Worm (Caenorhabditis elegans) whole organism, L2 larva: ENCODE results near the gene C14A11.9.

Experiments
- C34F6.9 ChIP-seq: fragments of 150-350 bp; optimal IDR thresholded peaks from 2 replicates; lab custom pipeline; 2014; ENCODE audit warnings: missing biosample characterization, missing genetic modification characterization
- F13H6.1 ChIP-seq: sonication (generic microtip); optimal IDR thresholded peaks from 2 replicates; lab custom pipeline; 2016; ENCODE audit warnings: missing genetic modification characterization, missing compliant biosample characterization
- R02D3.7 ChIP-seq: fragments of 150-350 bp; optimal IDR thresholded peaks from 2 replicates; lab custom pipeline; 2014; ENCODE audit warnings: missing biosample characterization, missing genetic modification characterization
- Y55F3AM.14 ChIP-seq: fragments of 200-800 bp; sonication (Bioruptor generic); optimal IDR thresholded peaks from 2 replicates; lab custom pipeline; 2018; ENCODE audit warnings: mild to moderate bottlenecking, missing genetic modification characterization, missing compliant biosample characterization
- ZK546.5 ChIP-seq: sonication (generic microtip); optimal IDR thresholded peaks from 2 replicates; lab custom pipeline; 2017; ENCODE audit warnings: missing biosample characterization, missing genetic modification characterization
- alr-1 ChIP-seq: fragments of 150-350 bp; optimal IDR thresholded peaks from 2 replicates; lab custom pipeline; 2014; ENCODE audit warnings: missing biosample characterization, missing genetic modification characterization
- ama-1 ChIP-seq: fragments of 150-350 bp; optimal IDR thresholded peaks from 2 replicates; lab custom pipeline; 2018; ENCODE audit warnings: inconsistent platforms
- blmp-1 ChIP-seq: sonication (generic microtip); optimal IDR thresholded peaks from 2 replicates; lab custom pipeline; 2017; ENCODE audit warnings: missing genetic modification characterization, mild to moderate bottlenecking, missing compliant biosample characterization, antibody characterized with exemption, moderate library complexity; ENCODE audit not compliant: insufficient read depth
- ceh-16 ChIP-seq: fragments of 150-350 bp; optimal IDR thresholded peaks from 2 replicates; lab custom pipeline; 2014; ENCODE audit warnings: missing biosample characterization, missing genetic modification characterization
- ceh-82 ChIP-seq: fragments of 150-350 bp; optimal IDR thresholded peaks from 2 replicates; lab custom pipeline; 2014; ENCODE audit warnings: missing biosample characterization, missing genetic modification characterization
- crh-2 ChIP-seq: sonication (generic microtip); optimal IDR thresholded peaks from 2 replicates; lab custom pipeline; 2017; ENCODE audit warnings: missing biosample characterization, missing genetic modification characterization
- dmd-4 ChIP-seq: sonication (generic microtip); optimal IDR thresholded peaks from 2 replicates; lab custom pipeline; 2017; ENCODE audit warnings: missing biosample characterization, missing genetic modification characterization
- egl-27 ChIP-seq: sonication (generic microtip); optimal IDR thresholded peaks from 3 replicates; lab custom pipeline; 2017; ENCODE audit warnings: missing biosample characterization, missing genetic modification reagents, missing genetic modification characterization
- elt-1 ChIP-seq: fragments of 150-350 bp; optimal IDR thresholded peaks from 2 replicates; lab custom pipeline; 2014; ENCODE audit warnings: missing biosample characterization, missing genetic modification characterization
- elt-3 ChIP-seq: sonication (generic microtip); optimal IDR thresholded peaks from 2 replicates; lab custom pipeline; 2017; ENCODE audit warnings: missing biosample characterization, missing genetic modification characterization
- fos-1 ChIP-seq: fragments of 150-350 bp; optimal IDR thresholded peaks from 2 replicates; lab custom pipeline; 2014; ENCODE audit warnings: missing biosample characterization, missing genetic modification characterization
- gmeb-1 ChIP-seq: fragments of 150-350 bp; optimal IDR thresholded peaks from 2 replicates; lab custom pipeline; 2014; ENCODE audit warnings: missing biosample characterization, missing genetic modification characterization
- lin-11 ChIP-seq: fragments of 150-350 bp; sonication (generic microtip); optimal IDR thresholded peaks from 2 replicates; lab custom pipeline; 2014; ENCODE audit warnings: missing biosample characterization, missing genetic modification characterization, inconsistent platforms, mixed read lengths
- lin-13 ChIP-seq: fragments of 150-350 bp; optimal IDR thresholded peaks from 2 replicates; lab custom pipeline; 2014; ENCODE audit warnings: missing biosample characterization, missing genetic modification reagents, missing genetic modification characterization
- lin-39 ChIP-seq: fragments of 150-350 bp; optimal IDR thresholded peaks from 2 replicates; lab custom pipeline; 2014; ENCODE audit warnings: missing biosample characterization, missing genetic modification reagents, missing genetic modification characterization
- lsy-2 ChIP-seq, 2 experiments: fragments of 150-350 bp in 1 of 2; sonication (generic microtip) in 1 of 2; optimal IDR thresholded peaks; 2 replicates each; lab custom pipeline; 2014 to 2017; ENCODE audit warnings: missing biosample characterization in 2 of 2, missing genetic modification characterization in 2 of 2
- mab-5 ChIP-seq: fragments of 150-350 bp; optimal IDR thresholded peaks from 2 replicates; lab custom pipeline; 2014; ENCODE audit warnings: missing biosample characterization, missing genetic modification characterization
- mbf-1 ChIP-seq: sonication (generic microtip); optimal IDR thresholded peaks from 2 replicates; lab custom pipeline; 2017; ENCODE audit warnings: missing biosample characterization, missing genetic modification characterization
- mdl-1 ChIP-seq, 2 experiments: fragments of 150-350 bp in 1 of 2; sonication (generic microtip) in 1 of 2; optimal IDR thresholded peaks; 2 replicates each; lab custom pipeline; 2017; ENCODE audit warnings: missing biosample characterization in 2 of 2, missing genetic modification characterization in 2 of 2
- nhr-10 ChIP-seq: sonication (generic microtip); optimal IDR thresholded peaks from 2 replicates; lab custom pipeline; 2017; ENCODE audit warnings: missing biosample characterization, missing genetic modification characterization
- nhr-11 ChIP-seq: fragments of 150-350 bp; optimal IDR thresholded peaks from 2 replicates; lab custom pipeline; 2014; ENCODE audit warnings: missing biosample characterization, missing genetic modification characterization
- nhr-12 ChIP-seq: fragments of 150-350 bp; optimal IDR thresholded peaks from 2 replicates; lab custom pipeline; 2014; ENCODE audit warnings: missing biosample characterization, missing genetic modification characterization
- nhr-129 ChIP-seq: fragments of 150-350 bp; optimal IDR thresholded peaks from 2 replicates; lab custom pipeline; 2014; ENCODE audit warnings: missing biosample characterization, missing genetic modification characterization
- nhr-23 ChIP-seq: fragments of 150-350 bp; optimal IDR thresholded peaks from 2 replicates; lab custom pipeline; 2014; ENCODE audit warnings: missing biosample characterization, missing genetic modification reagents, missing genetic modification characterization
- nhr-25 ChIP-seq: fragments of 150-350 bp; sonication (generic microtip); optimal IDR thresholded peaks from 3 replicates; lab custom pipeline; 2014; ENCODE audit warnings: missing biosample characterization, missing genetic modification characterization
- nhr-6 ChIP-seq: fragments of 150-350 bp; optimal IDR thresholded peaks from 2 replicates; lab custom pipeline; 2014; ENCODE audit warnings: missing biosample characterization, missing genetic modification characterization
- nhr-77 ChIP-seq: fragments of 150-350 bp; optimal IDR thresholded peaks from 2 replicates; lab custom pipeline; 2014; ENCODE audit warnings: missing biosample characterization, missing genetic modification characterization
- peb-1 ChIP-seq: fragments of 150-350 bp; optimal IDR thresholded peaks from 2 replicates; lab custom pipeline; 2014; ENCODE audit warnings: missing biosample characterization, missing genetic modification characterization
- sem-4 ChIP-seq: fragments of 150-350 bp; optimal IDR thresholded peaks from 2 replicates; lab custom pipeline; 2014; ENCODE audit warnings: missing biosample characterization, missing genetic modification reagents, missing genetic modification characterization
- skn-1 ChIP-seq: sonication (generic microtip); optimal IDR thresholded peaks from 2 replicates; lab custom pipeline; 2017; ENCODE audit warnings: missing biosample characterization, missing genetic modification characterization
- sma-3 ChIP-seq: sonication (generic microtip); optimal IDR thresholded peaks from 2 replicates; lab custom pipeline; 2016; ENCODE audit warnings: missing genetic modification reagents, missing genetic modification characterization, missing compliant biosample characterization
- sma-9 ChIP-seq, 2 experiments: fragments of 150-350 bp in 1 of 2; sonication (generic microtip) in 1 of 2; optimal IDR thresholded peaks; 2 replicates each; lab custom pipeline; 2014 to 2016; ENCODE audit warnings: missing genetic modification characterization in 2 of 2, mild to moderate bottlenecking in 1 of 2, missing biosample characterization in 1 of 2, missing compliant biosample characterization in 1 of 2, missing genetic modification reagents in 1 of 2, moderate library complexity in 1 of 2
- snpc-4 ChIP-seq: fragments of 150-350 bp; optimal IDR thresholded peaks from 2 replicates; lab custom pipeline; 2014; ENCODE audit warnings: missing biosample characterization, missing genetic modification characterization
- unc-39 ChIP-seq: fragments of 150-350 bp; optimal IDR thresholded peaks from 2 replicates; lab custom pipeline; 2014; ENCODE audit warnings: missing biosample characterization, missing genetic modification characterization
- unc-55 ChIP-seq: fragments of 150-350 bp; sonication (generic microtip); optimal IDR thresholded peaks from 3 replicates; lab custom pipeline; 2014; ENCODE audit warnings: missing biosample characterization, missing genetic modification reagents, missing genetic modification characterization
- unc-62 ChIP-seq: fragments of 150-350 bp; optimal IDR thresholded peaks from 2 replicates; lab custom pipeline; 2014; ENCODE audit warnings: missing biosample characterization, missing genetic modification reagents, missing genetic modification characterization
- zag-1 ChIP-seq: fragments of 150-350 bp; optimal IDR thresholded peaks from 2 replicates; lab custom pipeline; 2014; ENCODE audit warnings: missing biosample characterization, missing genetic modification characterization
- ztf-1 ChIP-seq: fragments of 200-800 bp; sonication (Bioruptor generic); conservative IDR thresholded peaks from 2 replicates; pipeline ENCODE4 v1.3.6; 2022; ENCODE audit warnings: missing genetic modification characterization, missing compliant biosample characterization
- ztf-11 ChIP-seq: sonication (generic microtip); optimal IDR thresholded peaks from 2 replicates; lab custom pipeline; 2017; ENCODE audit warnings: missing biosample characterization, missing genetic modification characterization
- ztf-4 ChIP-seq: fragments of 150-350 bp; optimal IDR thresholded peaks from 2 replicates; lab custom pipeline; 2014; ENCODE audit warnings: missing biosample characterization, missing genetic modification characterization

The C14A11.9 gene

DNA sequence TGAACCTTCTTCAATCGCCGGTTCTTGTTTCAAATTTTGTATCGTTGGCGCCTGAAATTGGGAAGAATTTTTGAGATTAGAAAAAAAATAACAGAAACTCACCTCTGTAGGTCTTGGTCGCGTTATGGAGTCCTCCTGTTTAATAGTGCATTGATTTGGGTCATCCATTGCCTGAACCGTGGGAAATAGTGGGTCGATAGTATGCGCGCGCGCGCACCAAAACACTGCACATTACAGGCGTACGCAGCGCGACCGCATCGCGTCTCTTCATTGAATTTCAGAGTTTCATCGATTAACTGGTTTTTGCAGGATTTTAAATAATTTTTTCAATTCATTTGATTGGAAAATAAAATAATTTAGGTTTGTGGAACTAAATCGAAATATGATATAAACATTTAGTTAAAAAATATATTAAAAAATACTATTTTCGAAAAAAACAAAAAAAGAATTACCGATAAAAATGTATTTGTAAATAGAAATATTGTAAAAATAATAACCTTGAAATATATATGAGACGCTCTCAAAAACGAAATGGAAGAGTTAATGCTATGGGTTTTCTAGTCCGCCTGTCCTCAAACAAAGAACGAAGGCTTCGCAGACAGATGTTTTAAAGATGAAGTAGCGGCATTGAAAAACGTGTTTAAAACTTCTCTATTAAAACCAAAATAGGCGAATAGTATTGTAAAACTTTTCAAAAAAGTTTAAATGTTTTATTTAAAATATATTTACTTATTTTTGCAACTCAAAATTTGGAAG is 47.8 kb upstream of the C14A11.9 start, which contains the start of gene tra-4:
Gene tra-4 (minus strand): TSS at position 534 of the 756 bp plus-strand sequence.
- no peak for TF ChIP-seq ama-1 (lab: Kevin White, UChicago)
- peak; percentile 80 for TF ChIP-seq nhr-25 (tag; lab: Kevin White, UChicago)
- peak; percentile 51 for TF ChIP-seq unc-55
- no peak for TF ChIP-seq fos-1 (tag; lab: Kevin White, UChicago)
- peak in 1 of 2 experiments; percentile 26 for TF ChIP-seq lsy-2 (tag; optimal IDR thresholded peaks at IDR 0.05; lab: Kevin White, UChicago)
- TF ChIP-seq lin-13 (GFP tag; lab: Kevin White, UChicago), result peak; percentile 36
- peak; percentile 44 for TF ChIP-seq sma-9 (GFP tag; optimal IDR thresholded peaks at IDR 0.05; lab: Kevin White, UChicago)
- TF ChIP-seq sma-9 (tag; optimal IDR thresholded peaks at IDR 0.05; lab: Kevin White, UChicago), result no peak
- peak; percentile 15 for TF ChIP-seq C34F6.9 (tag; lab: Kevin White, UChicago)
- no peak for TF ChIP-seq unc-62 (GFP tag; lab: Kevin White, UChicago)
- TF ChIP-seq snpc-4, result no peak
- no peak for TF ChIP-seq R02D3.7

DNA sequence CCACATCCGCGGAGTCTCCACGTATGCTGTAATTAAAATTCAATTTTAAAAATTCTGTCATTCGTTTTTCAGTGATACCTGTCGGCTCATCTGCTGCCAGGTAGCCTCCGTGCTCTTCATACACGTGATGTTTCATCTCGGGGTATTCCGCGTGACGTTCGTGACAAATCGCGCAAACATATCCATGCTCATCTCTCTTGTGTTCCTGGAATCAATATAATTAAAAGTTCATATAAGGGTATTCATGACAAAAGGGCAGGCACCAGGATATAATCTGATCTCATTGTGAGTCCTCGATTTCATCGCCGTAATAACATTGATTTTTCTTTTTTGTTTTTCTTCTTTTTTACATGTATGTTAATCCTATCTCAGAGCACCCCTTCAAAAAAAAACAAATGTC is 44.5 kb upstream of the C14A11.9 start:
- TF ChIP-seq mbf-1 (tag; lab: Kevin White, UChicago) (no peak), nhr-10 (no peak), lsy-2 (tag; optimal IDR thresholded peaks at IDR 0.05; lab: Kevin White, UChicago) (peak in 1 of 2 experiments; percentile 0)

DNA sequence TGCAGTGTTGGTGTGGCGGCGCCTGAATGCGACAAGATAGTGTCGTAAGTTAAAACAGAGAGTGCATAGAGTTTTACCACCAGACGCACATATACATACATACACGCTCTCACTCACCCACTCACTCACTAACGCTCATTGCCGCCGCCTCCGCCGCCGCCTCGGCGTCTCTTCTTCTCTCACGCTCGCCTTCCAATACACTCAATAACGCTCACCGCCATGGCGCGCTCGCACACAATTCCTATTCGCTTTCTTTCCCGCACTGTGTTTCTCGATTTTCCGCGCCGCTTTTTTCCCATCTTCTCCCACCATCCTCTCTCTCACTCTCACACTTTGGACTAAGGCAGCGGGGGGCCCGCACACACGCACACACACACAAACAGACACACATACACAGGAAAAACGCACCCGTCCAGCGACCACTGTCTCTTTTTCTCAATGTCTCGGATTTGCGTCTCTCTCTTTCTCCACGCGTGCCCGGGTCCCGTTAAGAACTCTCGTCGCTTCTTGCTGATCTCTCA is 43.0 kb upstream of the C14A11.9 start, which contains the start of gene kin-29:
Gene kin-29 (minus strand): TSS at position 51 of the 521 bp plus-strand sequence.
- TF ChIP-seq gmeb-1 (tag; lab: Kevin White, UChicago) (peak; percentile 48), lin-39 (tag; lab: Kevin White, UChicago) (no peak), F13H6.1 (peak; percentile 97), nhr-25 (tag; lab: Kevin White, UChicago) (peak; percentile 70), lin-13 (GFP tag; lab: Kevin White, UChicago) (peak; percentile 81), elt-1 (tag; lab: Kevin White, UChicago) (no peak), zag-1 (peak; percentile 73), nhr-129 (tag; lab: Kevin White, UChicago) (peak; percentile 93), ztf-4 (tag; lab: Kevin White, UChicago) (peak; percentile 26), peb-1 (tag; lab: Kevin White, UChicago) (no peak), R02D3.7 (no peak), blmp-1 (peak; percentile 73), unc-62 (GFP tag; lab: Kevin White, UChicago) (no peak), fos-1 (tag; lab: Kevin White, UChicago) (peak; percentile 82), sma-9 (GFP tag; optimal IDR thresholded peaks at IDR 0.05; lab: Kevin White, UChicago) (peak; percentile 86), sma-9 (tag; optimal IDR thresholded peaks at IDR 0.05; lab: Kevin White, UChicago) (no peak), snpc-4 (peak; percentile 36), ztf-1 (GFP tag; lab: Robert Waterston, UW) (0 out of 2 replicates have a peak, but pooled peaks have one; percentile 26), C34F6.9 (tag; lab: Kevin White, UChicago) (peak; percentile 83), skn-1 (no peak), nhr-23 (tag; lab: Kevin White, UChicago) (no peak), nhr-10 (peak; percentile 11), elt-3 (tag; lab: Kevin White, UChicago) (no peak), ceh-82 (tag; lab: Kevin White, UChicago) (no peak), nhr-11 (tag; lab: Kevin White, UChicago) (no peak), mab-5 (peak; percentile 67), unc-55 (peak; percentile 87), ama-1 (lab: Kevin White, UChicago) (no peak), lin-11 (tag; lab: Kevin White, UChicago) (peak; percentile 76), sma-3 (peak; percentile 83), unc-39 (no peak), Y55F3AM.14 (peak; percentile 88), ztf-11 (tag; lab: Kevin White, UChicago) (no peak), nhr-77 (tag; lab: Kevin White, UChicago) (no peak), alr-1 (tag; lab: Kevin White, UChicago) (no peak), crh-2 (peak; percentile 75), dmd-4 (no peak), nhr-6 (tag; lab: Kevin White, UChicago) (peak; percentile 65), nhr-12 (tag; lab: Kevin White, UChicago) (no peak), mdl-1 (tag; optimal IDR thresholded peaks at IDR 0.05; lab: Kevin White, UChicago) (peak; percentile 26 to 74), mbf-1 (tag; lab: Kevin White, UChicago) (no peak), ZK546.5 (tag; lab: Kevin White, UChicago) (no peak), ceh-16 (tag; lab: Kevin White, UChicago) (peak; percentile 28), sem-4 (tag; lab: Kevin White, UChicago) (peak; percentile 14), egl-27 (tag; lab: Kevin White, UChicago) (peak; percentile 63), lsy-2 (tag; optimal IDR thresholded peaks at IDR 0.05; lab: Kevin White, UChicago) (peak; percentile 56 to 75)
